Fruit fly (Drosophila melanogaster) S2 (cell line): ENCODE data around the gene CG6923.

Experiments used
- CG8478 ChIP-seq: fragments of >200 bp; optimal IDR thresholded peaks from 2 replicates; lab custom pipeline; 2018
- CTCF ChIP-seq, 2 experiments: fragments of >200 bp; optimal IDR thresholded peaks; 2 replicates each; lab custom pipeline; 2018

DNA sequence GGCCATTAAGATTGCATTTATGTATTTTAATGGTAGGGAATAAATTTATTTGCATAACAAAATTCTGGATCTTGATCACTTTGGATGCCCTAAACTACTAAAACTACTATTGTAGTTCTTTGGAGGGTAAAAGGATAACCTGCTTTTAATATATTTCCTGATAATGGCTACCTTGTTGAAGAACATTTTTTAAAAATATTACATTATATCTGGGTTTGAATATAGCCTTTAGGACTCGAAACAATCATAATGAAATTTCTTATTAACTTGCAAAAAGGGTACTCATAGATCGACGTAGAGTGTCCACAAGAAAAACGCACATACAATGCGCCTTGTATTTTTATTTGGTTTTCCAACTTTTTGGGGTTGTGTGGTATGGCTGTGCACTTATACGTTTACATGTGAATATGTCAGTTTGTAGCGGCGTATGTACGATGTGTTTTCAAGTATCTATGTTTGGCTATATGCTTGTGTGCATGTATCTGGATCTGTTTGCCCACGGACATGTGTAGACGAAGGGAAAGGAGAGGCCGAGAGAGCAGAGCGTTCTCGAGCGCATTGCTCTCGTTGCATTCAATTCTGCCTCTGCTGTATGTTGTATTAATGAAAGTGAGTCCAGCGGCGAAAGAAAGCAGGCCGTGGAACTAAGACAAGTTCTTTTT, 29.7 kb upstream of the CG6923 start:
- TF ChIP-seq CG8478 = no peak
- no peak for TF ChIP-seq CTCF (optimal IDR thresholded peaks at IDR 0.05; lab: Kevin White, UChicago)
